Fruit fly (Drosophila melanogaster) whole organism: Measurements from ENCODE around the gene Pfdn5.

Source experiments
- CG8478 ChIP-seq: fragments of >200 bp; optimal IDR thresholded peaks from 2 replicates; lab custom pipeline; 2018; ENCODE audit warnings: inconsistent platforms
- Dll ChIP-seq: fragments of >200 bp; optimal IDR thresholded peaks from 2 replicates; lab custom pipeline; 2017
- EcR ChIP-seq, 2 experiments: fragments of >200 bp; optimal IDR thresholded peaks; 2 replicates each; lab custom pipeline; 2017; ENCODE audit warnings: missing biosample characterization in 2 of 2, missing genetic modification characterization in 2 of 2, missing genetic modification reagents in 2 of 2
- pan ChIP-seq: fragments of >200 bp; optimal IDR thresholded peaks from 2 replicates; lab custom pipeline; 2017
- psq ChIP-seq: fragments of >200 bp; optimal IDR thresholded peaks from 2 replicates; lab custom pipeline; 2017
- usp ChIP-seq: fragments of >200 bp; optimal IDR thresholded peaks from 2 replicates; lab custom pipeline; 2017; ENCODE audit warnings: missing biosample characterization, missing genetic modification characterization, mixed read lengths

The Pfdn5 gene

dm6 chr3R:22464611-22465113 lies 22.2 kb upstream of the Pfdn5 start, which contains the start of gene CG7054:
Gene CG7054, plus strand, starts transcription at chr3R:22464985.
- TF ChIP-seq CG8478 (lab: Kevin White, UChicago) (no peak), usp (GFP tag; lab: Kevin White, UChicago) (no peak), pan (lab: Kevin White, UChicago) (no peak), Dll (lab: Kevin White, UChicago) (no peak), psq (lab: Kevin White, UChicago) (no peak), EcR (GFP tag; optimal IDR thresholded peaks at IDR 0.05; lab: Kevin White, UChicago) (no peak)

- TF ChIP-seq pan (lab: Kevin White, UChicago) (no peak), EcR (GFP tag; optimal IDR thresholded peaks at IDR 0.05; lab: Kevin White, UChicago) (no peak), psq (lab: Kevin White, UChicago) (no peak), usp (GFP tag; lab: Kevin White, UChicago) (no peak), CG8478 (lab: Kevin White, UChicago) (no peak), Dll (lab: Kevin White, UChicago) (no peak)
Observed at dm6 chr3R:22465138-22465537, 21.7 kb upstream of the Pfdn5 start.

dm6 chr3R:22465984-22466530 lies 20.8 kb upstream of the Pfdn5 start, which contains the start of gene Pebp1:
Gene Pebp1, plus strand, starts transcription at chr3R:22466034.
- TF ChIP-seq usp (GFP tag; lab: Kevin White, UChicago) = no peak
- TF ChIP-seq EcR (GFP tag; optimal IDR thresholded peaks at IDR 0.05; lab: Kevin White, UChicago) = no peak
- no peak for TF ChIP-seq CG8478 (lab: Kevin White, UChicago)
- TF ChIP-seq Dll (lab: Kevin White, UChicago) = no peak
- no peak for TF ChIP-seq pan (lab: Kevin White, UChicago)
- no peak for TF ChIP-seq psq (lab: Kevin White, UChicago)

- TF ChIP-seq CG8478 (lab: Kevin White, UChicago) (no peak), EcR (GFP tag; optimal IDR thresholded peaks at IDR 0.05; lab: Kevin White, UChicago) (no peak), Dll (lab: Kevin White, UChicago) (no peak), usp (GFP tag; lab: Kevin White, UChicago) (no peak), pan (lab: Kevin White, UChicago) (no peak), psq (lab: Kevin White, UChicago) (no peak)
Observed at dm6 chr3R:22467939-22468571, 18.8 kb upstream of the Pfdn5 start, which contains the start of the genes CG5377 and Nrx-1. Gene CG5377, minus strand, starts transcription at chr3R:22468157. Gene Nrx-1, plus strand, starts transcription at chr3R:22468512.

- TF ChIP-seq Dll (lab: Kevin White, UChicago) (no peak), usp (GFP tag; lab: Kevin White, UChicago) (no peak), pan (lab: Kevin White, UChicago) (no peak), EcR (GFP tag; optimal IDR thresholded peaks at IDR 0.05; lab: Kevin White, UChicago) (no peak), psq (lab: Kevin White, UChicago) (no peak), CG8478 (lab: Kevin White, UChicago) (no peak)
Observed at dm6 chr3R:22468829-22469487, 17.9 kb upstream of the Pfdn5 start.

- TF ChIP-seq CG8478 (lab: Kevin White, UChicago) = no peak
- no peak for TF ChIP-seq EcR (GFP tag; optimal IDR thresholded peaks at IDR 0.05; lab: Kevin White, UChicago)
- TF ChIP-seq pan (lab: Kevin White, UChicago) = no peak
- TF ChIP-seq usp (GFP tag; lab: Kevin White, UChicago) = no peak
- TF ChIP-seq psq (lab: Kevin White, UChicago) = no peak
- no peak for TF ChIP-seq Dll (lab: Kevin White, UChicago)
Observed at dm6 chr3R:22470064-22470463, 16.8 kb upstream of the Pfdn5 start.

- no peak for TF ChIP-seq pan (lab: Kevin White, UChicago)
- TF ChIP-seq usp (GFP tag; lab: Kevin White, UChicago) = no peak
- TF ChIP-seq EcR (GFP tag; optimal IDR thresholded peaks at IDR 0.05; lab: Kevin White, UChicago) = no peak
Observed at dm6 chr3R:22483537-22483936, 3.3 kb upstream of the Pfdn5 start.

dm6 chr3R:22488855-22489254 lies 2.0 kb downstream of the Pfdn5 start, which contains the start of gene CG5376:
Gene CG5376, minus strand, starts transcription at chr3R:22488955.
- no peak for TF ChIP-seq Dll (lab: Kevin White, UChicago)
- TF ChIP-seq usp (GFP tag; lab: Kevin White, UChicago) = no peak
- TF ChIP-seq EcR (GFP tag; optimal IDR thresholded peaks at IDR 0.05; lab: Kevin White, UChicago) = no peak
- TF ChIP-seq pan (lab: Kevin White, UChicago) = no peak

- TF ChIP-seq pan (lab: Kevin White, UChicago) (no peak), EcR (GFP tag; optimal IDR thresholded peaks at IDR 0.05; lab: Kevin White, UChicago) (no peak), CG8478 (lab: Kevin White, UChicago) (no peak), usp (GFP tag; lab: Kevin White, UChicago) (no peak), psq (lab: Kevin White, UChicago) (no peak), Dll (lab: Kevin White, UChicago) (no peak)
Observed at dm6 chr3R:22491088-22491879, 4.4 kb downstream of the Pfdn5 start, which contains the start of the genes CCT1 and tHMG1. Gene CCT1, minus strand, starts transcription at chr3R:22491439. Gene tHMG1, plus strand, starts transcription at chr3R:22491829.

- no peak for TF ChIP-seq EcR (GFP tag; optimal IDR thresholded peaks at IDR 0.05; lab: Kevin White, UChicago)
- TF ChIP-seq usp (GFP tag; lab: Kevin White, UChicago) = no peak
- no peak for TF ChIP-seq CG8478 (lab: Kevin White, UChicago)
- no peak for TF ChIP-seq psq (lab: Kevin White, UChicago)
- TF ChIP-seq Dll (lab: Kevin White, UChicago) = no peak
- TF ChIP-seq pan (lab: Kevin White, UChicago) = no peak
Observed at dm6 chr3R:22492767-22493166, 5.9 kb downstream of the Pfdn5 start, which contains the start of gene tHMG2. Gene tHMG2, plus strand, starts transcription at chr3R:22492953.
